Fruit fly (Drosophila melanogaster) whole organism, embryonic: ENCODE measurements around the gene CG32413.

ENCODE experiments used
- Awh ChIP-seq: fragments of 200-800 bp; sonication (Bioruptor generic); IDR thresholded peaks from 2 replicates; pipeline ENCODE4, ENCODE4 v1.3.6; 2022; ENCODE audit warnings: missing biosample characterization, missing genetic modification characterization
- CG10209 ChIP-seq: fragments of 200-800 bp; sonication (Bioruptor generic); optimal IDR thresholded peaks from 3 replicates; lab custom pipeline; 2017; ENCODE audit warnings: missing biosample characterization, mild to moderate bottlenecking, missing genetic modification characterization, missing genetic modification reagents
- CG11247 ChIP-seq: fragments of 200-800 bp; sonication (Bioruptor generic); IDR thresholded peaks from 2 replicates; pipeline ENCODE4 v1.3.6; 2022; ENCODE audit warnings: missing biosample characterization, missing genetic modification characterization
- CG12155 ChIP-seq: fragments of 200-800 bp; sonication (Bioruptor generic); optimal IDR thresholded peaks from 3 replicates; lab custom pipeline; 2016; ENCODE audit warnings: missing biosample characterization, missing genetic modification characterization
- CG13424 ChIP-seq: fragments of 200-800 bp; sonication (Bioruptor generic); optimal IDR thresholded peaks from 2 replicates; lab custom pipeline; 2019; ENCODE audit warnings: missing biosample characterization, mild to moderate bottlenecking, missing genetic modification characterization, moderate library complexity
- CG14667 ChIP-seq: fragments of 200-800 bp; sonication (Bioruptor generic); IDR thresholded peaks from 2 replicates; pipeline ENCODE4 v1.3.6; 2022; ENCODE audit warnings: missing biosample characterization, missing genetic modification characterization
- CG15696 ChIP-seq: fragments of 200-800 bp; sonication (Bioruptor generic); optimal IDR thresholded peaks from 2 replicates; lab custom pipeline; 2019; ENCODE audit warnings: missing biosample characterization, mild to moderate bottlenecking, missing genetic modification characterization, moderate library complexity
- CG17612 ChIP-seq: fragments of 200-800 bp; sonication (Bioruptor generic); IDR thresholded peaks from 2 replicates; pipeline ENCODE4 v1.3.6; 2022; ENCODE audit warnings: missing biosample characterization, missing genetic modification characterization
- CG17802 ChIP-seq: fragments of 200-800 bp; sonication (Bioruptor generic); optimal IDR thresholded peaks from 2 replicates; lab custom pipeline; 2018; ENCODE audit warnings: missing biosample characterization, mild to moderate bottlenecking, missing genetic modification characterization, moderate library complexity
- CG17912 ChIP-seq: fragments of 200-800 bp; sonication (Bioruptor generic); optimal IDR thresholded peaks from 2 replicates; lab custom pipeline; 2018; ENCODE audit warnings: missing biosample characterization, mild to moderate bottlenecking, missing genetic modification characterization
- CG1792 ChIP-seq: fragments of 200-800 bp; sonication (Bioruptor generic); optimal IDR thresholded peaks from 2 replicates; lab custom pipeline; 2016; ENCODE audit warnings: missing biosample characterization, missing genetic modification characterization
- CG18011 ChIP-seq: fragments of 200-800 bp; sonication (Bioruptor generic); optimal IDR thresholded peaks from 2 replicates; lab custom pipeline; 2017; ENCODE audit warnings: missing biosample characterization, missing genetic modification characterization, mild to moderate bottlenecking, moderate library complexity, missing genotype
- CG18764 ChIP-seq: fragments of 200-800 bp; sonication (Bioruptor generic); optimal IDR thresholded peaks from 3 replicates; lab custom pipeline; 2016; ENCODE audit warnings: missing biosample characterization, missing genetic modification characterization
- CG31224 ChIP-seq: fragments of 200-800 bp; sonication (Bioruptor generic); IDR thresholded peaks from 2 replicates; pipeline ENCODE4 v1.3.6; 2022; ENCODE audit warnings: missing biosample characterization, missing genetic modification characterization
- CG33557 ChIP-seq: fragments of 200-800 bp; sonication (Bioruptor generic); optimal IDR thresholded peaks from 2 replicates; lab custom pipeline; 2019; ENCODE audit warnings: missing biosample characterization, mild to moderate bottlenecking, missing genetic modification characterization, moderate library complexity
- CG4328 ChIP-seq: fragments of 200-800 bp; sonication (Bioruptor generic); optimal IDR thresholded peaks from 3 replicates; lab custom pipeline; 2017; ENCODE audit warnings: missing biosample characterization, missing genetic modification reagents, missing genetic modification characterization
- CG4730 ChIP-seq: fragments of 200-800 bp; sonication (Bioruptor generic); IDR thresholded peaks from 2 replicates; pipeline ENCODE4 v1.3.6; 2022; ENCODE audit warnings: missing biosample characterization, missing genetic modification characterization
- CG4854 ChIP-seq: fragments of 200-800 bp; sonication (Bioruptor generic); optimal IDR thresholded peaks from 2 replicates; lab custom pipeline; 2016; ENCODE audit warnings: missing biosample characterization, missing genetic modification characterization, inconsistent platforms
- CG7357 ChIP-seq: fragments of 200-800 bp; sonication (Bioruptor generic); IDR thresholded peaks from 3 replicates; pipeline ENCODE4 v1.3.6; 2022; ENCODE audit warnings: missing biosample characterization, missing genetic modification characterization
- CG7928 ChIP-seq: fragments of 200-800 bp; sonication (Bioruptor generic); optimal IDR thresholded peaks from 2 replicates; lab custom pipeline; 2017; ENCODE audit warnings: missing biosample characterization, mild to moderate bottlenecking, missing genetic modification characterization
- CG8765 ChIP-seq: fragments of 200-800 bp; sonication (Bioruptor generic); IDR thresholded peaks from 2 replicates; pipeline ENCODE4 v1.3.6; 2022; ENCODE audit warnings: missing biosample characterization, missing genetic modification characterization
- CG8924 ChIP-seq: fragments of 200-800 bp; optimal IDR thresholded peaks from 3 replicates; lab custom pipeline; 2019; ENCODE audit warnings: missing biosample characterization, mild to moderate bottlenecking, missing genetic modification characterization, moderate library complexity
- CG9215 ChIP-seq: fragments of 200-800 bp; sonication (Bioruptor generic); IDR thresholded peaks from 2 replicates; pipeline ENCODE4 v1.3.6; 2022; ENCODE audit warnings: missing biosample characterization, missing genetic modification characterization
- CG9817 ChIP-seq: fragments of 200-800 bp; sonication (Bioruptor generic); optimal IDR thresholded peaks from 2 replicates; lab custom pipeline; 2018; ENCODE audit warnings: missing biosample characterization, mild to moderate bottlenecking, missing genetic modification characterization, moderate library complexity
- HmgZ ChIP-seq: fragments of 200-800 bp; sonication (Bioruptor generic); optimal IDR thresholded peaks from 2 replicates; lab custom pipeline; 2018; ENCODE audit warnings: missing biosample characterization, mild to moderate bottlenecking, missing genetic modification characterization
- NK7.1 ChIP-seq: fragments of 200-800 bp; sonication (Bioruptor generic); optimal IDR thresholded peaks from 3 replicates; lab custom pipeline; 2016; ENCODE audit warnings: missing biosample characterization, missing genetic modification characterization
- NfI ChIP-seq: fragments of 200-800 bp; sonication (Bioruptor generic); optimal IDR thresholded peaks from 3 replicates; lab custom pipeline; 2018; ENCODE audit warnings: missing biosample characterization, mild to moderate bottlenecking, missing genetic modification characterization, moderate library complexity
- Pdp1 ChIP-seq, 2 experiments: fragments of 200-800 bp; sonication (Bioruptor generic); optimal IDR thresholded peaks; 3 replicates each; lab custom pipeline; 2016; ENCODE audit warnings: missing biosample characterization in 2 of 2, missing genetic modification characterization in 2 of 2, mild to moderate bottlenecking in 1 of 2, moderate library complexity in 1 of 2
- al ChIP-seq: fragments of 200-800 bp; sonication (Bioruptor generic); IDR thresholded peaks from 2 replicates; pipeline ENCODE4 v1.3.6; 2022; ENCODE audit warnings: missing biosample characterization, missing genetic modification characterization
- ase ChIP-seq: fragments of 200-800 bp; sonication (Bioruptor generic); IDR thresholded peaks from 3 replicates; pipeline ENCODE4 v1.3.6; 2022; ENCODE audit warnings: missing biosample characterization, missing genetic modification characterization
- bab2 ChIP-seq: fragments of 200-800 bp; sonication (Bioruptor generic); optimal IDR thresholded peaks from 2 replicates; lab custom pipeline; 2016; ENCODE audit warnings: missing biosample characterization, missing genetic modification characterization
- bowl ChIP-seq: fragments of 200-800 bp; sonication (Bioruptor generic); IDR thresholded peaks from 2 replicates; pipeline ENCODE4 v1.3.6; 2022; ENCODE audit warnings: missing biosample characterization, missing genetic modification characterization
- br ChIP-seq: fragments of >200 bp; optimal IDR thresholded peaks from 2 replicates; lab custom pipeline; 2017
- crc ChIP-seq: fragments of 200-800 bp; sonication (Bioruptor generic); optimal IDR thresholded peaks from 2 replicates; lab custom pipeline; 2016; ENCODE audit warnings: missing biosample characterization, missing genetic modification characterization
- eyg ChIP-seq: fragments of 200-800 bp; sonication (Bioruptor generic); optimal IDR thresholded peaks from 3 replicates; lab custom pipeline; 2016; ENCODE audit warnings: missing biosample characterization, missing genetic modification characterization
- gcm2 ChIP-seq: fragments of 200-800 bp; sonication (Bioruptor generic); optimal IDR thresholded peaks from 2 replicates; lab custom pipeline; 2016; ENCODE audit warnings: missing biosample characterization, missing genetic modification characterization
- her ChIP-seq: fragments of 200-800 bp; sonication (Bioruptor generic); optimal IDR thresholded peaks from 2 replicates; lab custom pipeline; 2016; ENCODE audit warnings: missing biosample characterization, missing genetic modification characterization
- hth ChIP-seq: fragments of >200 bp; optimal IDR thresholded peaks from 2 replicates; lab custom pipeline; 2017; ENCODE audit warnings: inconsistent platforms
- inv ChIP-seq: fragments of 200-800 bp; sonication (Bioruptor generic); IDR thresholded peaks from 2 replicates; pipeline ENCODE4 v1.3.6; 2022; ENCODE audit warnings: missing biosample characterization, missing genetic modification characterization; ENCODE audit not compliant: partially characterized antibody
- jing ChIP-seq: fragments of 200-800 bp; sonication (Bioruptor generic); optimal IDR thresholded peaks from 2 replicates; lab custom pipeline; 2018; ENCODE audit warnings: missing biosample characterization, mild to moderate bottlenecking, missing genetic modification characterization
- lbe ChIP-seq: fragments of 200-800 bp; sonication (Bioruptor generic); optimal IDR thresholded peaks from 2 replicates; lab custom pipeline; 2016; ENCODE audit warnings: missing biosample characterization, mild to moderate bottlenecking, missing genetic modification characterization
- lola ChIP-seq, 3 experiments: fragments of >200 bp in 2 of 3; fragments of 200-800 bp in 1 of 3; sonication (Bioruptor generic) in 1 of 3; optimal IDR thresholded peaks; 2 replicates each; lab custom pipeline; 2017 to 2019; ENCODE audit warnings: missing biosample characterization in 3 of 3, missing genetic modification characterization in 3 of 3, mild to moderate bottlenecking in 1 of 3, moderate library complexity in 1 of 3
- nmo ChIP-seq: fragments of 200-800 bp; sonication (Bioruptor generic); optimal IDR thresholded peaks from 2 replicates; lab custom pipeline; 2018; ENCODE audit warnings: missing biosample characterization, mild to moderate bottlenecking, missing genetic modification characterization, moderate library complexity
- pb ChIP-seq: fragments of 200-800 bp; sonication (Bioruptor generic); optimal IDR thresholded peaks from 3 replicates; lab custom pipeline; 2016; ENCODE audit warnings: missing biosample characterization, missing genetic modification characterization
- ro ChIP-seq: fragments of 200-800 bp; sonication (Bioruptor generic); IDR thresholded peaks from 2 replicates; pipeline ENCODE4 v1.3.6; 2022; ENCODE audit warnings: missing biosample characterization, missing genetic modification characterization
- salm ChIP-seq: fragments of 200-800 bp; sonication (Bioruptor generic); optimal IDR thresholded peaks from 2 replicates; lab custom pipeline; 2018; ENCODE audit warnings: missing biosample characterization, mild to moderate bottlenecking, missing genetic modification characterization
- slou ChIP-seq: fragments of 200-800 bp; sonication (Bioruptor generic); optimal IDR thresholded peaks from 3 replicates; lab custom pipeline; 2016; ENCODE audit warnings: missing biosample characterization, missing genetic modification characterization
- sna ChIP-seq: fragments of 200-800 bp; sonication (Bioruptor generic); IDR thresholded peaks from 2 replicates; pipeline ENCODE4 v1.3.6; 2022; ENCODE audit warnings: missing biosample characterization, missing genetic modification characterization; ENCODE audit not compliant: partially characterized antibody
- sug ChIP-seq: fragments of 200-800 bp; optimal IDR thresholded peaks from 2 replicates; lab custom pipeline; 2019; ENCODE audit warnings: missing biosample characterization, mild to moderate bottlenecking, missing genetic modification characterization, moderate library complexity
- tin ChIP-seq: fragments of 200-800 bp; sonication (Bioruptor generic); optimal IDR thresholded peaks from 3 replicates; lab custom pipeline; 2016; ENCODE audit warnings: missing biosample characterization, missing genetic modification characterization
- wdn ChIP-seq: fragments of 200-800 bp; sonication (Bioruptor generic); IDR thresholded peaks from 2 replicates; pipeline ENCODE4 v1.3.6; 2022; ENCODE audit warnings: missing biosample characterization, missing genetic modification characterization

CG32413 gene

dm6 chr3L:5922005-5922685 is 18.3 kb upstream of the CG32413 start, which contains the start of gene CG32407 (continued):
- TF ChIP-seq lola (GFP tag; optimal IDR thresholded peaks at IDR 0.05; lab: Kevin White, UChicago) (no peak), CG33557 (GFP tag; lab: Kevin White, UChicago) (no peak), Awh (no peak), tin (GFP tag; lab: Kevin White, UChicago) (no peak), pb (no peak), HmgZ (tag; lab: Kevin White, UChicago) (peak; percentile 19), CG9817 (tag; lab: Kevin White, UChicago) (no peak), gcm2 (GFP tag; lab: Kevin White, UChicago) (no peak), inv (GFP tag; lab: Robert Waterston, UW) (no peak), br (no peak), CG12155 (no peak), NfI (no peak), CG9215 (GFP tag; lab: Robert Waterston, UW) (no peak), CG18011 (GFP tag; lab: Kevin White, UChicago) (no peak), CG7928 (no peak), CG17612 (GFP tag; lab: Robert Waterston, UW) (no peak), CG14667 (GFP tag; lab: Robert Waterston, UW) (no peak), nmo (no peak), CG17912 (GFP tag; lab: Kevin White, UChicago) (no peak), her (GFP tag; lab: Kevin White, UChicago) (no peak), bowl (GFP tag; lab: Robert Waterston, UW) (no peak), CG8765 (GFP tag; lab: Robert Waterston, UW) (no peak), sug (peak; percentile 97), wdn (no peak), Pdp1 (GFP tag; optimal IDR thresholded peaks at IDR 0.05; lab: Kevin White, UChicago) (peak in 1 of 2 experiments; percentile 19), CG11247 (no peak), salm (tag; lab: Kevin White, UChicago) (no peak), CG8924 (tag; lab: Kevin White, UChicago) (no peak), hth (lab: Kevin White, UChicago) (no peak), ro (GFP tag; lab: Robert Waterston, UW) (no peak), CG17802 (no peak), CG18764 (GFP tag; lab: Kevin White, UChicago) (no peak), CG4730 (GFP tag; lab: Robert Waterston, UW) (no peak), CG4854 (GFP tag; lab: Kevin White, UChicago) (no peak), jing (GFP tag; lab: Kevin White, UChicago) (no peak), CG15696 (tag; lab: Kevin White, UChicago) (no peak), crc (no peak), CG1792 (GFP tag; lab: Kevin White, UChicago) (no peak), CG31224 (GFP tag; lab: Robert Waterston, UW) (no peak), bab2 (GFP tag; lab: Kevin White, UChicago) (no peak), eyg (no peak), lbe (GFP tag; lab: Kevin White, UChicago) (no peak), CG13424 (tag; lab: Kevin White, UChicago) (no peak), sna (GFP tag; lab: Robert Waterston, UW) (0 out of 2 replicates have a peak, but pooled peaks have one; percentile 45), CG7357 (no peak), slou (GFP tag; lab: Kevin White, UChicago) (no peak), ase (GFP tag; lab: Robert Waterston, UW) (no peak), al (no peak), CG10209 (GFP tag; lab: Kevin White, UChicago) (no peak), NK7.1 (no peak), CG4328 (GFP tag; lab: Kevin White, UChicago) (no peak)
